Fruit fly (Drosophila melanogaster) whole organism: Measurements from ENCODE around the gene RpL17.

Source experiments
- CG8478 ChIP-seq: fragments of >200 bp; optimal IDR thresholded peaks from 2 replicates; lab custom pipeline; 2018; ENCODE audit warnings: inconsistent platforms
- Dll ChIP-seq: fragments of >200 bp; optimal IDR thresholded peaks from 2 replicates; lab custom pipeline; 2017
- EcR ChIP-seq, 2 experiments: fragments of >200 bp; optimal IDR thresholded peaks; 2 replicates each; lab custom pipeline; 2017; ENCODE audit warnings: missing biosample characterization in 2 of 2, missing genetic modification characterization in 2 of 2, missing genetic modification reagents in 2 of 2
- pan ChIP-seq: fragments of >200 bp; optimal IDR thresholded peaks from 2 replicates; lab custom pipeline; 2017
- psq ChIP-seq: fragments of >200 bp; optimal IDR thresholded peaks from 2 replicates; lab custom pipeline; 2017
- usp ChIP-seq: fragments of >200 bp; optimal IDR thresholded peaks from 2 replicates; lab custom pipeline; 2017; ENCODE audit warnings: missing biosample characterization, missing genetic modification characterization, mixed read lengths

The RpL17 gene

dm6 chrX:6759184-6759965, 15.3 kb upstream of the RpL17 start:
- no peak for TF ChIP-seq usp (GFP tag; lab: Kevin White, UChicago)

- TF ChIP-seq usp (GFP tag; lab: Kevin White, UChicago) (no peak), CG8478 (lab: Kevin White, UChicago) (no peak), Dll (lab: Kevin White, UChicago) (no peak), pan (no peak), psq (lab: Kevin White, UChicago) (no peak), EcR (GFP tag; optimal IDR thresholded peaks at IDR 0.05; lab: Kevin White, UChicago) (no peak)
Observed at dm6 chrX:6756175-6756718, 12.2 kb upstream of the RpL17 start, which contains the start of gene sov. TSS of gene sov (plus strand) at chrX:6756322.

- TF ChIP-seq CG8478 (lab: Kevin White, UChicago) (no peak), usp (GFP tag; lab: Kevin White, UChicago) (no peak), Dll (lab: Kevin White, UChicago) (no peak), pan (no peak), EcR (GFP tag; optimal IDR thresholded peaks at IDR 0.05; lab: Kevin White, UChicago) (no peak), psq (lab: Kevin White, UChicago) (no peak)
Observed at dm6 chrX:6751964-6752363, 7.9 kb upstream of the RpL17 start.

- TF ChIP-seq EcR (GFP tag; optimal IDR thresholded peaks at IDR 0.05; lab: Kevin White, UChicago): no peak
- no peak for TF ChIP-seq usp (GFP tag; lab: Kevin White, UChicago)
- TF ChIP-seq Dll (lab: Kevin White, UChicago): no peak
- no peak for TF ChIP-seq psq (lab: Kevin White, UChicago)
- no peak for TF ChIP-seq pan
- no peak for TF ChIP-seq CG8478 (lab: Kevin White, UChicago)
Observed at dm6 chrX:6747244-6747643, 3.2 kb upstream of the RpL17 start, which contains the start of gene CG14439. TSS of gene CG14439 (plus strand) at chrX:6747544.

- TF ChIP-seq EcR (GFP tag; optimal IDR thresholded peaks at IDR 0.05; lab: Kevin White, UChicago): no peak
- no peak for TF ChIP-seq pan
- no peak for TF ChIP-seq psq (lab: Kevin White, UChicago)
- no peak for TF ChIP-seq CG8478 (lab: Kevin White, UChicago)
- no peak for TF ChIP-seq usp (GFP tag; lab: Kevin White, UChicago)
- TF ChIP-seq Dll (lab: Kevin White, UChicago): no peak
Observed at dm6 chrX:6746221-6746620, 2.2 kb upstream of the RpL17 start.

- TF ChIP-seq CG8478 (lab: Kevin White, UChicago): no peak
- no peak for TF ChIP-seq EcR (GFP tag; optimal IDR thresholded peaks at IDR 0.05; lab: Kevin White, UChicago)
- no peak for TF ChIP-seq psq (lab: Kevin White, UChicago)
- no peak for TF ChIP-seq Dll (lab: Kevin White, UChicago)
- no peak for TF ChIP-seq pan
- TF ChIP-seq usp (GFP tag; lab: Kevin White, UChicago): no peak
Observed at dm6 chrX:6745547-6745946, 1.5 kb upstream of the RpL17 start.

- TF ChIP-seq psq (lab: Kevin White, UChicago): no peak
- no peak for TF ChIP-seq CG8478 (lab: Kevin White, UChicago)
- TF ChIP-seq EcR (GFP tag; optimal IDR thresholded peaks at IDR 0.05; lab: Kevin White, UChicago): no peak
Observed at dm6 chrX:6743192-6743591, 846 bp downstream of the RpL17 start.

- no peak for TF ChIP-seq psq (lab: Kevin White, UChicago)
- no peak for TF ChIP-seq EcR (GFP tag; optimal IDR thresholded peaks at IDR 0.05; lab: Kevin White, UChicago)
- TF ChIP-seq Dll (lab: Kevin White, UChicago): no peak
- TF ChIP-seq pan: no peak
- TF ChIP-seq usp (GFP tag; lab: Kevin White, UChicago): no peak
- no peak for TF ChIP-seq CG8478 (lab: Kevin White, UChicago)
Observed at dm6 chrX:6741184-6741586, 2.9 kb downstream of the RpL17 start.

- TF ChIP-seq Dll (lab: Kevin White, UChicago) (no peak), psq (lab: Kevin White, UChicago) (no peak), CG8478 (lab: Kevin White, UChicago) (no peak), EcR (GFP tag; optimal IDR thresholded peaks at IDR 0.05; lab: Kevin White, UChicago) (no peak)
Observed at dm6 chrX:6739936-6740668, 3.9 kb downstream of the RpL17 start, which contains the start of gene CG3168. TSS of gene CG3168 (minus strand) at chrX:6739986.

- no peak for TF ChIP-seq psq (lab: Kevin White, UChicago)
- no peak for TF ChIP-seq usp (GFP tag; lab: Kevin White, UChicago)
- no peak for TF ChIP-seq Dll (lab: Kevin White, UChicago)
- TF ChIP-seq CG8478 (lab: Kevin White, UChicago): no peak
- no peak for TF ChIP-seq pan
- TF ChIP-seq EcR (GFP tag; optimal IDR thresholded peaks at IDR 0.05; lab: Kevin White, UChicago): no peak
Observed at dm6 chrX:6733291-6734042, 10.6 kb downstream of the RpL17 start.
